Fruit fly (Drosophila melanogaster) whole organism, embryonic: ENCODE measurements around the gene CG4820.
A peak's percentile ranks its signal among the peaks of the same experiment; 100 is the strongest.

Experiments used
- Atf-2 ChIP-seq: fragments of 200-800 bp; sonication (Bioruptor generic); optimal IDR thresholded peaks from 2 replicates; lab custom pipeline; 2016; ENCODE audit warnings: missing biosample characterization, missing genetic modification characterization
- CG10321 ChIP-seq: fragments of 200-800 bp; sonication (Bioruptor generic); IDR thresholded peaks from 2 replicates; pipeline ENCODE4 v1.3.6; 2022; ENCODE audit warnings: missing biosample characterization, missing genetic modification characterization
- CG11504 ChIP-seq: fragments of 200-800 bp; sonication (Bioruptor generic); optimal IDR thresholded peaks from 3 replicates; lab custom pipeline; 2019; ENCODE audit warnings: missing biosample characterization, mild to moderate bottlenecking, missing genetic modification characterization, moderate library complexity
- CG11723 ChIP-seq: fragments of 200-800 bp; sonication (Bioruptor generic); optimal IDR thresholded peaks from 2 replicates; lab custom pipeline; 2017; ENCODE audit warnings: missing biosample characterization, mild to moderate bottlenecking, missing genetic modification characterization
- CG12071 ChIP-seq: fragments of 200-800 bp; sonication (Bioruptor generic); optimal IDR thresholded peaks from 3 replicates; lab custom pipeline; 2018; ENCODE audit warnings: missing biosample characterization, mild to moderate bottlenecking, missing genetic modification characterization
- CG12744 ChIP-seq: fragments of 200-800 bp; sonication (Bioruptor generic); optimal IDR thresholded peaks from 2 replicates; lab custom pipeline; 2016; ENCODE audit warnings: missing biosample characterization, missing genetic modification characterization
- CG13624 ChIP-seq: fragments of 200-800 bp; sonication (Bioruptor generic); optimal IDR thresholded peaks from 2 replicates; lab custom pipeline; 2016; ENCODE audit warnings: missing biosample characterization, missing genetic modification characterization
- CG14860 ChIP-seq: fragments of 200-800 bp; sonication (Bioruptor generic); IDR thresholded peaks from 3 replicates; pipeline ENCODE4 v1.3.6; 2022; ENCODE audit warnings: missing biosample characterization, missing genetic modification characterization; ENCODE audit not compliant: partially characterized antibody
- CG17912 ChIP-seq: fragments of 200-800 bp; sonication (Bioruptor generic); optimal IDR thresholded peaks from 2 replicates; lab custom pipeline; 2018; ENCODE audit warnings: missing biosample characterization, mild to moderate bottlenecking, missing genetic modification characterization
- CG18011 ChIP-seq: fragments of 200-800 bp; sonication (Bioruptor generic); optimal IDR thresholded peaks from 2 replicates; lab custom pipeline; 2017; ENCODE audit warnings: missing biosample characterization, missing genetic modification characterization, mild to moderate bottlenecking, moderate library complexity, missing genotype
- CG3163 ChIP-seq: fragments of 200-800 bp; sonication (Bioruptor generic); optimal IDR thresholded peaks from 3 replicates; lab custom pipeline; 2016; ENCODE audit warnings: missing biosample characterization, missing genetic modification characterization
- CG3281 ChIP-seq: fragments of 200-800 bp; sonication (Bioruptor generic); optimal IDR thresholded peaks from 3 replicates; lab custom pipeline; 2017; ENCODE audit warnings: missing biosample characterization, mild to moderate bottlenecking, missing genetic modification characterization
- CG3407 ChIP-seq: fragments of 200-800 bp; sonication (Bioruptor generic); optimal IDR thresholded peaks from 2 replicates; lab custom pipeline; 2018; ENCODE audit warnings: missing biosample characterization, mild to moderate bottlenecking, missing genetic modification characterization
- CG34376 ChIP-seq: fragments of 200-800 bp; sonication (Bioruptor generic); optimal IDR thresholded peaks from 2 replicates; lab custom pipeline; 2018; ENCODE audit warnings: missing biosample characterization, mild to moderate bottlenecking, missing genetic modification characterization
- CG3726 ChIP-seq: fragments of 200-800 bp; sonication (Bioruptor generic); IDR thresholded peaks from 3 replicates; pipeline ENCODE4, ENCODE4 v1.3.6; 2022; ENCODE audit warnings: missing biosample characterization, missing genetic modification characterization
- CG6654 ChIP-seq: fragments of 200-800 bp; sonication (Bioruptor generic); optimal IDR thresholded peaks from 2 replicates; lab custom pipeline; 2017; ENCODE audit warnings: missing biosample characterization, mild to moderate bottlenecking, missing genetic modification characterization
- ERR ChIP-seq: fragments of 200-800 bp; sonication (Bioruptor generic); optimal IDR thresholded peaks from 2 replicates; lab custom pipeline; 2016; ENCODE audit warnings: missing biosample characterization, missing genetic modification characterization
- GATAe ChIP-seq: fragments of 200-800 bp; sonication (Bioruptor generic); conservative IDR thresholded peaks from 2 replicates; pipeline ENCODE4 v1.3.6; 2022; ENCODE audit warnings: missing biosample characterization, missing genetic modification characterization
- HHEX ChIP-seq: fragments of 200-800 bp; sonication (Bioruptor generic); optimal IDR thresholded peaks from 3 replicates; lab custom pipeline; 2017; ENCODE audit warnings: missing biosample characterization, mild to moderate bottlenecking, missing genetic modification characterization, missing genetic modification reagents
- Hr51 ChIP-seq, 2 experiments: fragments of 200-800 bp; sonication (Bioruptor generic); optimal IDR thresholded peaks; 2 replicates in 1 of 2; 3 replicates in 1 of 2; lab custom pipeline; 2016 to 2018; ENCODE audit warnings: missing biosample characterization in 2 of 2, missing genetic modification characterization in 2 of 2, mild to moderate bottlenecking in 1 of 2, moderate library complexity in 1 of 2
- Mes4 ChIP-seq: fragments of 200-800 bp; sonication (Bioruptor generic); optimal IDR thresholded peaks from 2 replicates; lab custom pipeline; 2016; ENCODE audit warnings: missing biosample characterization, missing genetic modification characterization
- Myb ChIP-seq: fragments of 200-800 bp; sonication (Bioruptor generic); optimal IDR thresholded peaks from 2 replicates; lab custom pipeline; 2016; ENCODE audit warnings: missing biosample characterization, missing genetic modification characterization
- Ptx1 ChIP-seq: fragments of 200-800 bp; sonication (Bioruptor generic); IDR thresholded peaks from 2 replicates; pipeline ENCODE4 v1.3.6; 2022; ENCODE audit warnings: missing biosample characterization, missing genetic modification characterization
- Ravus ChIP-seq: fragments of 200-800 bp; sonication (Bioruptor generic); IDR thresholded peaks from 2 replicates; pipeline ENCODE4 v1.3.6; 2022; ENCODE audit warnings: missing biosample characterization, missing genetic modification characterization
- Vsx1 ChIP-seq: fragments of 200-800 bp; sonication (Bioruptor generic); optimal IDR thresholded peaks from 2 replicates; lab custom pipeline; 2017; ENCODE audit warnings: missing biosample characterization, mild to moderate bottlenecking, missing genetic modification characterization, missing genetic modification reagents
- bcd ChIP-seq: fragments of 200-800 bp; sonication (Bioruptor generic); optimal IDR thresholded peaks from 2 replicates; lab custom pipeline; 2017; ENCODE audit warnings: missing biosample characterization, mild to moderate bottlenecking, missing genetic modification characterization
- bsh ChIP-seq, 2 experiments: fragments of 200-800 bp; sonication (Bioruptor generic); optimal IDR thresholded peaks; 2 replicates each; lab custom pipeline; 2017 to 2018; ENCODE audit warnings: mild to moderate bottlenecking in 2 of 2, missing biosample characterization in 2 of 2, missing genetic modification characterization in 2 of 2, moderate library complexity in 1 of 2
- dati ChIP-seq: fragments of 200-800 bp; sonication (Bioruptor generic); IDR thresholded peaks from 2 replicates; pipeline ENCODE4 v1.3.6; 2022; ENCODE audit warnings: missing biosample characterization, missing genetic modification characterization
- dm ChIP-seq: fragments of 200-800 bp; sonication (Bioruptor generic); optimal IDR thresholded peaks from 3 replicates; lab custom pipeline; 2016; ENCODE audit warnings: missing biosample characterization, missing genetic modification characterization
- dysf ChIP-seq: fragments of 200-800 bp; sonication (Bioruptor generic); IDR thresholded peaks from 3 replicates; pipeline ENCODE4 v1.3.6; 2022; ENCODE audit warnings: missing biosample characterization, missing genetic modification characterization
- exex ChIP-seq: fragments of 200-800 bp; sonication (Bioruptor generic); optimal IDR thresholded peaks from 4 replicates; lab custom pipeline; 2018; ENCODE audit warnings: missing biosample characterization, mild to moderate bottlenecking, missing genetic modification characterization, moderate library complexity
- fd64A ChIP-seq: fragments of 200-800 bp; sonication (Bioruptor generic); optimal IDR thresholded peaks from 3 replicates; lab custom pipeline; 2018; ENCODE audit warnings: missing biosample characterization, mild to moderate bottlenecking, missing genetic modification characterization
- grn ChIP-seq: fragments of 200-800 bp; sonication (Bioruptor generic); optimal IDR thresholded peaks from 3 replicates; lab custom pipeline; 2017; ENCODE audit warnings: missing biosample characterization, missing genetic modification characterization
- h ChIP-seq: fragments of >200 bp; optimal IDR thresholded peaks from 2 replicates; lab custom pipeline; 2017
- hb ChIP-seq: fragments of 200-800 bp; sonication (Bioruptor generic); IDR thresholded peaks from 3 replicates; pipeline ENCODE4 v1.3.6; 2022; ENCODE audit warnings: missing biosample characterization, missing genetic modification characterization; ENCODE audit not compliant: partially characterized antibody
- klu ChIP-seq: fragments of 200-800 bp; sonication (Bioruptor generic); IDR thresholded peaks from 2 replicates; pipeline ENCODE4 v1.3.6; 2022; ENCODE audit warnings: missing biosample characterization, missing genetic modification characterization
- lmd ChIP-seq: fragments of 200-800 bp; sonication (Bioruptor generic); IDR thresholded peaks from 2 replicates; pipeline ENCODE4 v1.3.6; 2022; ENCODE audit warnings: missing biosample characterization, missing genetic modification characterization
- maf-S ChIP-seq: fragments of 200-800 bp; sonication (Bioruptor generic); optimal IDR thresholded peaks from 2 replicates; lab custom pipeline; 2016; ENCODE audit warnings: missing biosample characterization, missing genetic modification characterization
- mirr ChIP-seq: fragments of 200-800 bp; sonication (Bioruptor generic); optimal IDR thresholded peaks from 3 replicates; lab custom pipeline; 2018; ENCODE audit warnings: missing biosample characterization, mild to moderate bottlenecking, missing genetic modification characterization
- sd ChIP-seq: fragments of 200-800 bp; sonication (Bioruptor generic); optimal IDR thresholded peaks from 3 replicates; lab custom pipeline; 2018; ENCODE audit warnings: missing biosample characterization, mild to moderate bottlenecking, missing genetic modification characterization, moderate library complexity
- sens ChIP-seq: fragments of 200-800 bp; sonication (Bioruptor generic); peaks from one replicate; lab custom pipeline; 2016; ENCODE audit warnings: missing biosample characterization, missing genetic modification characterization
- slbo ChIP-seq: fragments of 200-800 bp; sonication (Bioruptor generic); IDR thresholded peaks from 2 replicates; pipeline ENCODE4 v1.3.6; 2022; ENCODE audit warnings: missing biosample characterization, missing genetic modification characterization
- slou ChIP-seq: fragments of 200-800 bp; sonication (Bioruptor generic); optimal IDR thresholded peaks from 3 replicates; lab custom pipeline; 2016; ENCODE audit warnings: missing biosample characterization, missing genetic modification characterization
- sug ChIP-seq: fragments of 200-800 bp; optimal IDR thresholded peaks from 2 replicates; lab custom pipeline; 2019; ENCODE audit warnings: missing biosample characterization, mild to moderate bottlenecking, missing genetic modification characterization, moderate library complexity
- tap ChIP-seq: fragments of 200-800 bp; optimal IDR thresholded peaks from 3 replicates; lab custom pipeline; 2019; ENCODE audit warnings: missing biosample characterization, mild to moderate bottlenecking, missing genetic modification characterization, moderate library complexity
- toy ChIP-seq: fragments of 200-800 bp; sonication (Bioruptor generic); IDR thresholded peaks from 2 replicates; pipeline ENCODE4 v1.3.6; 2022; ENCODE audit warnings: missing biosample characterization, missing genetic modification characterization
- ttk ChIP-seq: fragments of 200-800 bp; sonication (Bioruptor generic); IDR thresholded peaks from 2 replicates; pipeline ENCODE4 v2.1.2; 2022; ENCODE audit warnings: missing biosample characterization, missing genetic modification characterization
- twi ChIP-seq: fragments of 200-800 bp; optimal IDR thresholded peaks from 2 replicates; lab custom pipeline; 2019; ENCODE audit warnings: missing biosample characterization, mild to moderate bottlenecking, missing genetic modification characterization, moderate library complexity
- yki ChIP-seq: fragments of >200 bp; optimal IDR thresholded peaks from 3 replicates; lab custom pipeline; 2018
- z ChIP-seq: fragments of 200-800 bp; sonication (Bioruptor generic); IDR thresholded peaks from 3 replicates; pipeline ENCODE4 v1.3.6; 2022; ENCODE audit warnings: missing biosample characterization, missing genetic modification characterization
- zfh1 ChIP-seq: fragments of 200-800 bp; sonication (Bioruptor generic); IDR thresholded peaks from 3 replicates; pipeline ENCODE4 v1.3.6; 2022; ENCODE audit warnings: missing biosample characterization, missing genetic modification characterization

Gene CG4820

dm6 chr3R:11175777-11176176 is 40.6 kb upstream of the CG4820 start:
- peak; percentile 62 for TF ChIP-seq exex (tag; lab: Kevin White, UChicago)
- TF ChIP-seq mirr (GFP tag; lab: Kevin White, UChicago) = peak; percentile 57
- no peak for TF ChIP-seq CG3407 (GFP tag; lab: Kevin White, UChicago)
- no peak for TF ChIP-seq CG14860 (GFP tag; lab: Robert Waterston, UW)

dm6 chr3R:11177579-11177978 is 38.8 kb upstream of the CG4820 start:
- TF ChIP-seq yki = no peak
- TF ChIP-seq Ravus (GFP tag; lab: Robert Waterston, UW) = no peak
- no peak for TF ChIP-seq CG3163 (GFP tag; lab: Kevin White, UChicago)
- TF ChIP-seq CG11723 (GFP tag; lab: Kevin White, UChicago) = no peak
- no peak for TF ChIP-seq CG12744 (GFP tag; lab: Kevin White, UChicago)
- no peak for TF ChIP-seq bsh (GFP tag; optimal IDR thresholded peaks at IDR 0.05; lab: Kevin White, UChicago)
- no peak for TF ChIP-seq CG3726 (GFP tag; lab: Robert Waterston, UW)
- TF ChIP-seq dysf (GFP tag; lab: Robert Waterston, UW) = no peak
- no peak for TF ChIP-seq CG17912 (GFP tag; lab: Kevin White, UChicago)
- no peak for TF ChIP-seq CG12071 (GFP tag; lab: Kevin White, UChicago)
- no peak for TF ChIP-seq Atf-2 (GFP tag; lab: Kevin White, UChicago)
- no peak for TF ChIP-seq CG6654
- no peak for TF ChIP-seq ttk
- TF ChIP-seq slou (GFP tag; lab: Kevin White, UChicago) = no peak
- no peak for TF ChIP-seq maf-S (GFP tag; lab: Kevin White, UChicago)
- TF ChIP-seq sug (tag; lab: Kevin White, UChicago) = peak; percentile 27
- no peak for TF ChIP-seq dati (GFP tag; lab: Robert Waterston, UW)
- TF ChIP-seq CG34376 (GFP tag; lab: Kevin White, UChicago) = peak; percentile 39
- TF ChIP-seq sd (tag; lab: Kevin White, UChicago) = peak; percentile 68
- TF ChIP-seq mirr (GFP tag; lab: Kevin White, UChicago) = peak; percentile 84
- peak; percentile 91 for TF ChIP-seq exex (tag; lab: Kevin White, UChicago)
- no peak for TF ChIP-seq h (lab: Kevin White, UChicago)
- peak; percentile 62 for TF ChIP-seq grn (GFP tag; lab: Kevin White, UChicago)
- no peak for TF ChIP-seq Vsx1 (GFP tag; lab: Kevin White, UChicago)
- TF ChIP-seq CG18011 = no peak
- peak; percentile 60 for TF ChIP-seq GATAe
- TF ChIP-seq twi = no peak
- TF ChIP-seq toy = no peak
- no peak for TF ChIP-seq z (GFP tag; lab: Robert Waterston, UW)
- no peak for TF ChIP-seq klu (GFP tag; lab: Robert Waterston, UW)
- no peak for TF ChIP-seq bcd (GFP tag; lab: Kevin White, UChicago)
- no peak for TF ChIP-seq hb (GFP tag; lab: Robert Waterston, UW)
- TF ChIP-seq Mes4 (GFP tag; lab: Kevin White, UChicago) = no peak

- TF ChIP-seq fd64A (GFP tag; lab: Kevin White, UChicago) = peak; percentile 7
- TF ChIP-seq tap (tag; lab: Kevin White, UChicago) = peak; percentile 11
- peak; percentile 63 for TF ChIP-seq mirr (GFP tag; lab: Kevin White, UChicago)
- peak; percentile 13; the same call in 1 of the 2 replicates for TF ChIP-seq Ptx1 (GFP tag; lab: Robert Waterston, UW)
- no peak for TF ChIP-seq zfh1 (GFP tag; lab: Robert Waterston, UW)
- no peak for TF ChIP-seq slbo (GFP tag; lab: Robert Waterston, UW)
- no peak for TF ChIP-seq lmd (GFP tag; lab: Robert Waterston, UW)
- peak; percentile 60 for TF ChIP-seq sens (GFP tag; lab: Kevin White, UChicago)
- no peak for TF ChIP-seq CG10321
- TF ChIP-seq CG13624 (GFP tag; lab: Kevin White, UChicago) = no peak
- TF ChIP-seq dm (GFP tag; lab: Kevin White, UChicago) = no peak
- TF ChIP-seq Myb (GFP tag; lab: Kevin White, UChicago) = no peak
- TF ChIP-seq CG3281 (GFP tag; lab: Kevin White, UChicago) = peak; percentile 1
- TF ChIP-seq ERR = no peak
- TF ChIP-seq HHEX = peak; percentile 17
- peak in 1 of 2 experiments; percentile 14 for TF ChIP-seq Hr51 (GFP tag; optimal IDR thresholded peaks at IDR 0.05; lab: Kevin White, UChicago)
- peak; percentile 37 for TF ChIP-seq CG11504
Observed at dm6 chr3R:11178300-11178699, 38.0 kb upstream of the CG4820 start.
